Fruit fly (Drosophila melanogaster) whole organism, prepupa: Measurements from ENCODE around the gene CG12998.

Experiments
- CG7368 ChIP-seq: fragments of 200-800 bp; sonication (Bioruptor generic); optimal IDR thresholded peaks from 3 replicates; lab custom pipeline; 2016; ENCODE audit warnings: missing biosample characterization, missing genetic modification characterization
- CG8319 ChIP-seq: fragments of 200-800 bp; sonication (Bioruptor generic); optimal IDR thresholded peaks from 3 replicates; lab custom pipeline; 2016; ENCODE audit warnings: missing biosample characterization, missing genetic modification characterization
- Eip75B ChIP-seq: fragments of 200-800 bp; sonication (Bioruptor generic); optimal IDR thresholded peaks from 3 replicates; lab custom pipeline; 2016; ENCODE audit warnings: missing biosample characterization, missing genetic modification characterization
- Smox ChIP-seq: fragments of 200-800 bp; sonication (Bioruptor generic); optimal IDR thresholded peaks from 3 replicates; lab custom pipeline; 2016; ENCODE audit warnings: missing biosample characterization, missing genetic modification characterization
- eg ChIP-seq: fragments of 200-800 bp; sonication (Bioruptor generic); IDR thresholded peaks from 3 replicates; pipeline ENCODE4 v1.3.6; 2022; ENCODE audit warnings: missing biosample characterization, missing genetic modification characterization

DNA sequence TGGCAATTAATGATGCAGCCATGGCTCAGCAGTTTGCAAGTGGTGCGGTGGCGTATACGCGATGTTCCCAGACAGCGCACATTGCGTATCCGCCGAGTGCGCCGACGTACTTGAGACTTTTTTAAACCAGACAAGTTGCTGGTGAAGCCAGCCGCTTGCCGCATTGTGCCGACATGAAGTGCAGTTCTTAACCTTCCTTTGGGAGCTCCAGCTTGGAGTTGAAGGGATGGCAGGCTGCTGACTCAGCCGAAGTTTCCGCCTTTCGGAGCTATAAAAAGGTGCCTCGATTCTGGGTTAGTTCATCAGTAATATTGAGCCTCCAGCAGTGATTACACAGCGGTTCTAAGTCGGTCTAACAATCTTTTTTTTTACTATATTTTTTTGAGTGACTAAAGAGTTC is 2.7 kb downstream of the CG12998 start, which contains the start of gene CG5172:
- TF ChIP-seq CG7368 (GFP tag; lab: Kevin White, UChicago) = no peak
- TF ChIP-seq eg (GFP tag; lab: Robert Waterston, UW) = no peak
- TF ChIP-seq Smox = no peak
- TF ChIP-seq Eip75B = no peak
- no peak for TF ChIP-seq CG8319 (GFP tag; lab: Kevin White, UChicago)
